Fruit fly (Drosophila melanogaster): ENCODE measurements around the gene CAH16.
A peak's percentile ranks its signal among the peaks of the same experiment; 100 is the strongest.

Gene CAH16

DNA sequence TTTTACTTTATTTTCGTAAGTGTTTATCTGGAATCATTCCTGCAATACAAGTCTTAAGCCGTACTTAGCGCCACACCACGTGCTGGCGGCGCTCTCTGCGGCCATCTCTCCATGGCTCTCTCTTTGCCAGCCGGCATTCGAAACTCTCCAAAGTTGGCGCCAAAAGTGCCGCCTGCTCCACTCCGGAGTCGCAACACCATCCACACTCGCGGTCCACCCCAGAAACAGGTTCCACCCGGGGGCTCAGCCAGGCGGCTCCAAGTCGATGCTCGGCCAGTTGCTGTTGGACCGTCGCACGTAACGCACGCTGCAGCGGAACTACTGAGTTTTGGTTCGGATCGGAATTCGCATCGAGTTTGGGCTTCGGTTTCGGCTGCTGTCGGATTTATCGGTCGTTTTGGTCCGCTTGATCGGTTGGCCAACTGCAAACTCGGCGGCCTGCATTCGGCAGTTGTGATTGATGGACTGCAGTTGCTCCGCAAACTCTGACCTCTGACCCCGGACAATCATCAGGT lies 50.9 kb downstream of the CAH16 start, which contains the start of gene CG34347:
TSS of gene CG34347 (plus strand) at position 275 of the 515 bp plus-strand sequence.
- peak; percentile 43 for TF ChIP-seq CG12605 (GFP tag; IDR thresholded peaks at IDR 0.05)
- peak; percentile 36; the same call in 1 of the 2 replicates for TF ChIP-seq CG32121 (GFP tag; IDR thresholded peaks at IDR 0.05)
- TF ChIP-seq CG17806 (tag; optimal IDR thresholded peaks at IDR 0.05) = no peak
- TF ChIP-seq Snoo (tag; optimal IDR thresholded peaks at IDR 0.05) = peak; percentile 22
- TF ChIP-seq CG4496 (GFP tag; IDR thresholded peaks at IDR 0.05) = peak; percentile 57
- TF ChIP-seq Ets98B (GFP tag; IDR thresholded peaks at IDR 0.05) = peak; percentile 60; the same call in 1 of the 2 replicates
- no peak for TF ChIP-seq CG8301 (tag; optimal IDR thresholded peaks at IDR 0.05)
- TF ChIP-seq Pif1A (GFP tag; optimal IDR thresholded peaks at IDR 0.05) = peak; percentile 6
- TF ChIP-seq CG13204 (GFP tag; optimal IDR thresholded peaks at IDR 0.05) = peak; percentile 73
- no peak for TF ChIP-seq CG14655 (GFP tag; optimal IDR thresholded peaks at IDR 0.05)
- peak; percentile 18 for TF ChIP-seq EcR (GFP tag; optimal IDR thresholded peaks at IDR 0.05)
- TF ChIP-seq CG8159 (tag; optimal IDR thresholded peaks at IDR 0.05) = peak; percentile 73
- TF ChIP-seq CG9948 (tag; optimal IDR thresholded peaks at IDR 0.05) = no peak
- peak; percentile 30 for TF ChIP-seq Pif1B (GFP tag; optimal IDR thresholded peaks at IDR 0.05)
- no peak for TF ChIP-seq CG34367 (tag; optimal IDR thresholded peaks at IDR 0.05)
- no peak for TF ChIP-seq gl (tag; optimal IDR thresholded peaks at IDR 0.05)
